Worm (Caenorhabditis elegans): ENCODE data around the gene ZK1248.5.

ZK1248.5 gene

DNA sequence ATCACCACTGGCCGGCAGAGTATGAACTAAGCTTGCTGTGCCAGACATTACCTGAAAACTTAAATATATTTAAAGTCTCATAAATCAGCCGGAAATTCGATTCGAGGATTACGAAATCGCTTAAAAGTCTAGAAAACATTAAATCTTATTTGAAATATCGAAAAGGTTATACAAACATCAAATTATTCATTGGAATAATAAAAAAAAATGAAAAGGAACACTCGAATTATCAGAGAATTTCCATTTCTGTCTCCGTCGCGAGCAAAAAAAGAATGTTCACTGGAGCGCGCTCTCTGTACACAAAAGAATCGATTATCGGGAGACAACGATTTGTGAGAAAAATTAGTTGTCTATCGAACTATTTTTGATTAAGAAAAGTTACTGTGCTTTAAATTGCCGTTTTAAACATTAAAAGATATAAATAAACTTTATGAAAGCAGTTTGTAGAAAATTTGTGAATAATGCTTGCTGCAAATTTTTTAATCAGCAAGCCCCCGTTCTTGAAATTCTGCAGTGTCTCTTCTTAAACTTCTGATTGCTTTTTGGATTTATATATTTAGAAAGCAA lies 25.9 kb downstream of the ZK1248.5 start, which contains the start of gene fzo-1:
Gene fzo-1 (minus strand): TSS at position 51 of the 567 bp plus-strand sequence.
- TF ChIP-seq peb-1 (tag; optimal IDR thresholded peaks at IDR 0.05) (no peak), gmeb-1 (tag; optimal IDR thresholded peaks at IDR 0.05) (no peak), ama-1 (optimal IDR thresholded peaks at IDR 0.05) (no peak), elt-3 (tag; optimal IDR thresholded peaks at IDR 0.05) (no peak), ztf-4 (tag; optimal IDR thresholded peaks at IDR 0.05) (no peak), skn-1 (tag; optimal IDR thresholded peaks at IDR 0.05) (no peak), lin-39 (tag; optimal IDR thresholded peaks at IDR 0.05) (no peak), unc-39 (tag; optimal IDR thresholded peaks at IDR 0.05) (no peak), lin-11 (tag; optimal IDR thresholded peaks at IDR 0.05) (no peak), ZK546.5 (tag; optimal IDR thresholded peaks at IDR 0.05) (no peak), mbf-1 (tag; optimal IDR thresholded peaks at IDR 0.05) (no peak), R02D3.7 (tag; optimal IDR thresholded peaks at IDR 0.05) (no peak), lsy-2 (tag; optimal IDR thresholded peaks at IDR 0.05) (peak in 1 of 2 experiments; percentile 68), unc-62 (GFP tag; optimal IDR thresholded peaks at IDR 0.05) (no peak), unc-55 (GFP tag; optimal IDR thresholded peaks at IDR 0.05) (peak; percentile 73), C34F6.9 (tag; optimal IDR thresholded peaks at IDR 0.05) (peak; percentile 81), dmd-4 (tag; optimal IDR thresholded peaks at IDR 0.05) (no peak), mab-5 (tag; optimal IDR thresholded peaks at IDR 0.05) (no peak), nhr-77 (tag; optimal IDR thresholded peaks at IDR 0.05) (no peak), F13H6.1 (tag; optimal IDR thresholded peaks at IDR 0.05) (peak; percentile 21), nhr-25 (tag; optimal IDR thresholded peaks at IDR 0.05) (no peak), nhr-12 (tag; optimal IDR thresholded peaks at IDR 0.05) (no peak), egl-27 (tag; optimal IDR thresholded peaks at IDR 0.05) (no peak), sem-4 (tag; optimal IDR thresholded peaks at IDR 0.05) (no peak), snpc-4 (tag; optimal IDR thresholded peaks at IDR 0.05) (no peak), ceh-16 (tag; optimal IDR thresholded peaks at IDR 0.05) (no peak), nhr-6 (tag; optimal IDR thresholded peaks at IDR 0.05) (no peak), lin-13 (GFP tag; optimal IDR thresholded peaks at IDR 0.05) (no peak), fos-1 (tag; optimal IDR thresholded peaks at IDR 0.05) (no peak), nhr-23 (tag; optimal IDR thresholded peaks at IDR 0.05) (no peak), nhr-237 (tag; optimal IDR thresholded peaks at IDR 0.05) (no peak), elt-1 (tag; optimal IDR thresholded peaks at IDR 0.05) (no peak), nhr-129 (tag; optimal IDR thresholded peaks at IDR 0.05) (peak; percentile 3), nhr-11 (tag; optimal IDR thresholded peaks at IDR 0.05) (no peak), ztf-1 (GFP tag; conservative IDR thresholded peaks at IDR 0.05) (no peak), blmp-1 (tag; optimal IDR thresholded peaks at IDR 0.05; ENCODE audit: insufficient read depth) (no peak), nhr-21 (tag; optimal IDR thresholded peaks at IDR 0.05) (no peak), sma-3 (GFP tag; optimal IDR thresholded peaks at IDR 0.05) (peak; percentile 65), crh-2 (tag; optimal IDR thresholded peaks at IDR 0.05) (peak; percentile 15), Y55F3AM.14 (GFP tag; optimal IDR thresholded peaks at IDR 0.05) (no peak)

DNA sequence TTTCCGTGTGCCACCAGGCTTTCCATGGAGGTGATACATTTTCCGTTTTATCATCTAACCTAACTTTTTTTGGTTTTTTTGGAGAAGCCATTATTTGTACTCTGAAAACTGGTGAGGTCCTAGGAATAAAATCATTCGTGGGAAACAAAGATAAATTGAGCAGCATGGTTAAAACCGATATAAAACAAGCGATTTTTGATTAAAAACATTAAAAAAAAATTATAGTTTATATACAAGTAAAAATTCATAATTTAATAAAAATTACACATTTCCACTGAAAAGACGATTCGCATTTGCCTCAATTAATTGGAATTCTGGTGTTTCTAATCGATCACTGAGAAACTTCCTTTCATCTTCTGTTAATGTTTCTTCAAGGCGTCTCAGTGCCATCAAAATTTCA lies 28.1 kb downstream of the ZK1248.5 start, which contains the start of gene ZK1248.15:
Gene ZK1248.15 (minus strand): TSS at position 101 of the 400 bp plus-strand sequence.
- TF ChIP-seq fos-1 (tag; optimal IDR thresholded peaks at IDR 0.05) (no peak), mdl-1 (tag; optimal IDR thresholded peaks at IDR 0.05) (no peak), gmeb-1 (tag; optimal IDR thresholded peaks at IDR 0.05) (no peak), nhr-25 (tag; optimal IDR thresholded peaks at IDR 0.05) (no peak)

DNA sequence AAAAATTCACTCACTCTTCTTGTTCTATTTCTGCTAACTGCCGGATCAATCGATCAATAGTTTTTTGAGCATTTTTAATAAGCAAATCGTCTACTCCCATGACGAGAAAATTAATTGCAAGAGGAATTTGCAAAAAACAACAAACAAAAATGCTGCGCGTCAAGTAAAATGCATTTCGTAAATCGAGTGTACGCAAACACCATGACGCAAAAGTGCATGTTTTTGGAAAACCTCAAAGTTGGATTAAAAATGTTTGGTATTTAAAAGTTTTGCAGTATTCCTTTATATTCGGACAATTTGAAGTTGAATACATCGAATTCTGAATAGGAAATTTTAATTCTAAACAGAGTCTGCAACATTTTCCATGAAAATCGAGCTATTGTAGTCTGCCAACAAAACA lies 28.9 kb downstream of the ZK1248.5 start, which contains the start of gene ZK1248.19:
Gene ZK1248.19 (minus strand): TSS at position 188 of the 400 bp plus-strand sequence.
- TF ChIP-seq snpc-4 (tag; optimal IDR thresholded peaks at IDR 0.05) (no peak), ztf-4 (tag; optimal IDR thresholded peaks at IDR 0.05) (no peak), R02D3.7 (tag; optimal IDR thresholded peaks at IDR 0.05) (peak; percentile 67), nhr-129 (tag; optimal IDR thresholded peaks at IDR 0.05) (peak; percentile 44), ztf-11 (tag; optimal IDR thresholded peaks at IDR 0.05) (no peak), mbf-1 (tag; optimal IDR thresholded peaks at IDR 0.05) (no peak), lin-13 (GFP tag; optimal IDR thresholded peaks at IDR 0.05) (no peak), sma-9 (GFP tag; optimal IDR thresholded peaks at IDR 0.05) (peak; percentile 13), sma-9 (tag; optimal IDR thresholded peaks at IDR 0.05) (no peak), C34F6.9 (tag; optimal IDR thresholded peaks at IDR 0.05) (peak; percentile 36), lsy-2 (tag; optimal IDR thresholded peaks at IDR 0.05) (peak; percentile 4 to 63), Y55F3AM.14 (GFP tag; optimal IDR thresholded peaks at IDR 0.05) (no peak), alr-1 (tag; optimal IDR thresholded peaks at IDR 0.05) (no peak), gmeb-1 (tag; optimal IDR thresholded peaks at IDR 0.05) (peak; percentile 34), unc-55 (GFP tag; optimal IDR thresholded peaks at IDR 0.05) (peak; percentile 57)

Data from whole organism, L2 larva.